Fruit fly (Drosophila melanogaster) whole organism, embryonic: Measurements from ENCODE around the gene CG13924.

Experiments used
- Awh ChIP-seq: fragments of 200-800 bp; sonication (Bioruptor generic); IDR thresholded peaks from 2 replicates; pipeline ENCODE4, ENCODE4 v1.3.6; 2022; ENCODE audit warnings: missing biosample characterization, missing genetic modification characterization
- CG10267 ChIP-seq: fragments of 200-800 bp; sonication (Bioruptor generic); optimal IDR thresholded peaks from 2 replicates; lab custom pipeline; 2018; ENCODE audit warnings: missing biosample characterization, mild to moderate bottlenecking, missing genetic modification characterization, moderate library complexity
- CG12769 ChIP-seq: fragments of 200-800 bp; sonication (Bioruptor generic); optimal IDR thresholded peaks from 2 replicates; lab custom pipeline; 2019; ENCODE audit warnings: missing biosample characterization, mild to moderate bottlenecking, missing genetic modification characterization, moderate library complexity
- CG1603 ChIP-seq: fragments of 200-800 bp; sonication (Bioruptor generic); optimal IDR thresholded peaks from 2 replicates; lab custom pipeline; 2019; ENCODE audit warnings: missing biosample characterization, mild to moderate bottlenecking, missing genetic modification characterization, moderate library complexity
- CG2199 ChIP-seq: fragments of 200-800 bp; sonication (Bioruptor generic); IDR thresholded peaks from 3 replicates; pipeline ENCODE4 v1.3.6; 2022; ENCODE audit warnings: missing biosample characterization, missing genetic modification characterization
- CG2889 ChIP-seq: fragments of 200-800 bp; sonication (Bioruptor generic); IDR thresholded peaks from 3 replicates; pipeline ENCODE4 v1.3.6; 2022; ENCODE audit warnings: missing biosample characterization, missing genetic modification characterization
- CG32767 ChIP-seq: fragments of 200-800 bp; sonication (Bioruptor generic); IDR thresholded peaks from 2 replicates; pipeline ENCODE4 v1.3.6; 2022; ENCODE audit warnings: missing biosample characterization, missing genetic modification characterization
- CG34224 ChIP-seq: fragments of 200-800 bp; sonication (Bioruptor generic); IDR thresholded peaks from 3 replicates; pipeline ENCODE4 v1.3.6; 2022; ENCODE audit warnings: missing biosample characterization, missing genetic modification characterization; ENCODE audit not compliant: partially characterized antibody
- CG3838 ChIP-seq: fragments of 200-800 bp; sonication (Bioruptor generic); optimal IDR thresholded peaks from 3 replicates; lab custom pipeline; 2016; ENCODE audit warnings: missing biosample characterization, missing genetic modification characterization
- CG42726 ChIP-seq: fragments of 200-800 bp; sonication (Bioruptor generic); IDR thresholded peaks from 2 replicates; pipeline ENCODE4 v1.3.6; 2022; ENCODE audit warnings: missing biosample characterization, missing genetic modification characterization; ENCODE audit not compliant: partially characterized antibody
- CG4617 ChIP-seq: fragments of 200-800 bp; sonication (Bioruptor generic); optimal IDR thresholded peaks from 3 replicates; lab custom pipeline; 2016; ENCODE audit warnings: missing biosample characterization, missing genetic modification characterization, borderline replicate concordance
- CG6791 ChIP-seq: fragments of 200-800 bp; sonication (Bioruptor generic); IDR thresholded peaks from 3 replicates; pipeline ENCODE4 v1.3.6; 2022; ENCODE audit warnings: missing biosample characterization, missing genetic modification characterization; ENCODE audit not compliant: partially characterized antibody
- CG8290 ChIP-seq, 3 experiments: fragments of 200-800 bp; sonication (Bioruptor generic); optimal IDR thresholded peaks; 2 replicates each; lab custom pipeline; 2016 to 2019; ENCODE audit warnings: missing biosample characterization in 3 of 3, missing genetic modification characterization in 3 of 3, mild to moderate bottlenecking in 2 of 3, moderate library complexity in 1 of 3
- Deaf1 ChIP-seq: fragments of 200-800 bp; optimal IDR thresholded peaks from 3 replicates; lab custom pipeline; 2019; ENCODE audit warnings: missing biosample characterization, mild to moderate bottlenecking, missing genetic modification characterization, moderate library complexity
- Doc3 ChIP-seq: fragments of 200-800 bp; sonication (Bioruptor generic); IDR thresholded peaks from 3 replicates; pipeline ENCODE4 v1.3.6; 2022; ENCODE audit warnings: missing biosample characterization, missing genetic modification characterization; ENCODE audit not compliant: partially characterized antibody
- Drgx ChIP-seq: fragments of 200-800 bp; sonication (Bioruptor generic); IDR thresholded peaks from 2 replicates; pipeline ENCODE4 v1.3.6; 2022; ENCODE audit warnings: missing biosample characterization, missing genetic modification characterization
- Lhr ChIP-seq: fragments of 200-800 bp; sonication (Bioruptor generic); optimal IDR thresholded peaks from 3 replicates; lab custom pipeline; 2017; ENCODE audit warnings: mild to moderate bottlenecking, missing biosample characterization, missing genetic modification reagents, missing genetic modification characterization
- MTF-1 ChIP-seq: fragments of 200-800 bp; sonication (Bioruptor generic); optimal IDR thresholded peaks from 2 replicates; lab custom pipeline; 2018; ENCODE audit warnings: missing biosample characterization, mild to moderate bottlenecking, missing genetic modification characterization, borderline replicate concordance
- Max ChIP-seq: fragments of 200-800 bp; sonication (Bioruptor generic); optimal IDR thresholded peaks from 2 replicates; lab custom pipeline; 2016; ENCODE audit warnings: missing biosample characterization, mild to moderate bottlenecking, missing genetic modification characterization
- Med ChIP-seq: fragments of 200-800 bp; sonication (Bioruptor generic); peaks from one replicate; lab custom pipeline; 2016; ENCODE audit warnings: missing biosample characterization, missing genetic modification characterization, mild to moderate bottlenecking, inconsistent platforms, moderate library complexity
- Opbp ChIP-seq: fragments of 200-800 bp; sonication (Bioruptor generic); IDR thresholded peaks from 3 replicates; pipeline ENCODE4 v1.3.6; 2022; ENCODE audit warnings: missing biosample characterization, missing genetic modification characterization; ENCODE audit not compliant: partially characterized antibody
- Scr ChIP-seq: fragments of 200-800 bp; sonication (Bioruptor generic); IDR thresholded peaks from 2 replicates; pipeline ENCODE4 v1.3.6; 2022; ENCODE audit warnings: missing biosample characterization, missing genetic modification characterization; ENCODE audit not compliant: partially characterized antibody
- Sox102F ChIP-seq: fragments of 200-800 bp; sonication (Bioruptor generic); optimal IDR thresholded peaks from 2 replicates; lab custom pipeline; 2018; ENCODE audit warnings: missing biosample characterization, mild to moderate bottlenecking, missing genetic modification characterization, moderate library complexity
- Trl ChIP-seq, 3 experiments: fragments of >200 bp in 2 of 3; fragments of 200-800 bp in 1 of 3; sonication (Bioruptor generic) in 1 of 3; optimal IDR thresholded peaks; 2 replicates in 1 of 3; 3 replicates in 2 of 3; lab custom pipeline; 2016 to 2017; ENCODE audit warnings: missing biosample characterization in 1 of 3, missing genetic modification characterization in 1 of 3
- abd-A ChIP-seq: fragments of 200-800 bp; sonication (Bioruptor generic); optimal IDR thresholded peaks from 3 replicates; lab custom pipeline; 2019; ENCODE audit warnings: missing biosample characterization, mild to moderate bottlenecking, missing genetic modification characterization, moderate library complexity
- ato ChIP-seq: fragments of 200-800 bp; sonication (Bioruptor generic); IDR thresholded peaks from 2 replicates; pipeline ENCODE4 v1.3.6; 2022; ENCODE audit warnings: missing biosample characterization, missing genetic modification characterization; ENCODE audit not compliant: partially characterized antibody
- bbx ChIP-seq: fragments of 200-800 bp; sonication (Bioruptor generic); IDR thresholded peaks from 2 replicates; pipeline ENCODE4 v1.3.6; 2022; ENCODE audit warnings: missing biosample characterization, missing genetic modification characterization; ENCODE audit not compliant: partially characterized antibody
- cg ChIP-seq: fragments of 200-800 bp; sonication (Bioruptor generic); optimal IDR thresholded peaks from 3 replicates; lab custom pipeline; 2019; ENCODE audit warnings: missing biosample characterization, mild to moderate bottlenecking, missing genetic modification characterization, moderate library complexity
- chinmo ChIP-seq: fragments of 200-800 bp; sonication (Bioruptor generic); IDR thresholded peaks from 4 replicates; pipeline ENCODE4 v1.3.6; 2022; ENCODE audit warnings: missing biosample characterization, missing genetic modification characterization; ENCODE audit not compliant: partially characterized antibody
- ci ChIP-seq: fragments of 200-800 bp; sonication (Bioruptor generic); IDR thresholded peaks from 3 replicates; pipeline ENCODE4 v1.3.6; 2022; ENCODE audit warnings: missing biosample characterization, missing genetic modification characterization
- en ChIP-seq: fragments of 200-800 bp; sonication (Bioruptor generic); optimal IDR thresholded peaks from 2 replicates; lab custom pipeline; 2016; ENCODE audit warnings: missing biosample characterization, missing genetic modification characterization
- kni ChIP-seq: fragments of 200-800 bp; sonication (Bioruptor generic); optimal IDR thresholded peaks from 3 replicates; lab custom pipeline; 2017; ENCODE audit warnings: mild to moderate bottlenecking, missing biosample characterization, missing genetic modification reagents, missing genetic modification characterization
- knrl ChIP-seq: fragments of 200-800 bp; sonication (Bioruptor generic); IDR thresholded peaks from 3 replicates; pipeline ENCODE4 v1.3.6; 2022; ENCODE audit warnings: missing biosample characterization, missing genetic modification characterization; ENCODE audit not compliant: partially characterized antibody
- nom ChIP-seq: fragments of 200-800 bp; sonication (Bioruptor generic); optimal IDR thresholded peaks from 2 replicates; lab custom pipeline; 2017; ENCODE audit warnings: missing biosample characterization, missing genetic modification characterization, mild to moderate bottlenecking, moderate library complexity, missing genetic modification reagents
- oc ChIP-seq: fragments of 200-800 bp; sonication (Bioruptor generic); optimal IDR thresholded peaks from 2 replicates; lab custom pipeline; 2018; ENCODE audit warnings: missing biosample characterization, mild to moderate bottlenecking, missing genetic modification characterization, moderate library complexity
- pan ChIP-seq, 4 experiments: fragments of >200 bp in 3 of 4; fragments of 200-800 bp in 1 of 4; sonication (Bioruptor generic) in 1 of 4; optimal IDR thresholded peaks in 3 of 4; IDR thresholded peaks in 1 of 4; 2 replicates each; pipeline versions ENCODE4 v1.3.6 to Lab custom; 2017 to 2022; ENCODE audit warnings: missing biosample characterization in 2 of 4, missing genetic modification characterization in 2 of 4, mixed read lengths in 1 of 4
- pzg ChIP-seq: fragments of 200-800 bp; sonication (Bioruptor generic); optimal IDR thresholded peaks from 3 replicates; lab custom pipeline; 2018; ENCODE audit warnings: missing biosample characterization, mild to moderate bottlenecking, missing genetic modification characterization, moderate library complexity
- ranshi ChIP-seq: fragments of 200-800 bp; sonication (Bioruptor generic); IDR thresholded peaks from 2 replicates; pipeline ENCODE4 v1.3.6; 2022; ENCODE audit warnings: missing biosample characterization, missing genetic modification characterization
- rib ChIP-seq: fragments of 200-800 bp; sonication (Bioruptor generic); IDR thresholded peaks from 2 replicates; pipeline ENCODE4 v1.3.6; 2022; ENCODE audit warnings: missing biosample characterization, missing genetic modification characterization
- sens ChIP-seq: fragments of 200-800 bp; sonication (Bioruptor generic); peaks from one replicate; lab custom pipeline; 2016; ENCODE audit warnings: missing biosample characterization, missing genetic modification characterization
- tup ChIP-seq: fragments of 200-800 bp; sonication (Bioruptor generic); optimal IDR thresholded peaks from 2 replicates; lab custom pipeline; 2016; ENCODE audit warnings: missing biosample characterization, mild to moderate bottlenecking, missing genetic modification characterization, moderate library complexity
- usp ChIP-seq: fragments of >200 bp; optimal IDR thresholded peaks from 2 replicates; lab custom pipeline; 2017; ENCODE audit warnings: missing biosample characterization, missing genetic modification characterization
- vvl ChIP-seq: fragments of 200-800 bp; sonication (Bioruptor generic); IDR thresholded peaks from 2 replicates; pipeline ENCODE4 v1.3.6; 2022; ENCODE audit warnings: missing biosample characterization, missing genetic modification characterization
- zen2 ChIP-seq: fragments of 200-800 bp; sonication (Bioruptor generic); IDR thresholded peaks from 3 replicates; pipeline ENCODE4 v1.3.6; 2022; ENCODE audit warnings: missing biosample characterization, missing genetic modification characterization; ENCODE audit not compliant: partially characterized antibody

Gene CG13924

DNA sequence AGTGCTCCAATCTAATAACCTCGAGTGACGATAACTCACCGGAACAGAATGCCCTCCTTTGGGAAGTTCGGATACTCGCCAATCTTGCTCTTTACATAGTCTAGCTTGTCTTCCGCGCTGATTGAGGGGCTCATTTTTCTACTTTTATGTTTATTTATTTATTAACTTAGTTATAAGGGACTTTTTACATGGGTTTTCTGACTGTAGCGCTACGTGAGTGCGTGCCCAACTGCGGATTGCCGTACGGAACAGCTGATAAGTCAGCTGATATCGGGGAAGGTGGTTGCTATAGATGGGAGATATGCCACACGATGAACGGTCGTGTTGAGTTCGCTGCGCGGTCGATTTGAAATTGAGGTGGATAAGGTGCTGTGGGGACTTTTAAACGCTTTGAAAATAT is 14.8 kb downstream of the CG13924 start, which contains the start of gene Aprt (continued):
- TF ChIP-seq CG8290 (GFP tag; optimal IDR thresholded peaks at IDR 0.05; lab: Kevin White, UChicago) = no peak
- peak in 1 of 2 experiments; percentile 42 for TF ChIP-seq CG8290 (tag; optimal IDR thresholded peaks at IDR 0.05; lab: Kevin White, UChicago)
- no peak for TF ChIP-seq CG4617
- no peak for TF ChIP-seq kni (GFP tag; lab: Kevin White, UChicago)
- peak; percentile 63; the same call in 1 of the 4 replicates for TF ChIP-seq chinmo
- peak; percentile 63 for TF ChIP-seq ato (GFP tag; lab: Robert Waterston, UW)
- TF ChIP-seq knrl = peak; percentile 67; the same call in 2 of the 3 replicates
- peak; percentile 47 for TF ChIP-seq CG1603 (tag; lab: Kevin White, UChicago)
- peak; percentile 11 for TF ChIP-seq Deaf1
- peak; percentile 73 for TF ChIP-seq Doc3
- TF ChIP-seq Opbp (GFP tag; lab: Robert Waterston, UW) = peak; percentile 86
- peak; percentile 25 for TF ChIP-seq Med (GFP tag; lab: Kevin White, UChicago)
- no peak for TF ChIP-seq usp (GFP tag; lab: Kevin White, UChicago)
- no peak for TF ChIP-seq CG2889
- no peak for TF ChIP-seq CG32767
- no peak for TF ChIP-seq en (GFP tag; lab: Kevin White, UChicago)
- peak; percentile 76 for TF ChIP-seq Scr (GFP tag; lab: Robert Waterston, UW)
- TF ChIP-seq CG10267 = peak; percentile 34
- TF ChIP-seq pzg (GFP tag; lab: Kevin White, UChicago) = peak; percentile 76
- peak; percentile 8 for TF ChIP-seq Max (GFP tag; lab: Kevin White, UChicago)
- TF ChIP-seq, all 482 proteins: peak for 70

DNA sequence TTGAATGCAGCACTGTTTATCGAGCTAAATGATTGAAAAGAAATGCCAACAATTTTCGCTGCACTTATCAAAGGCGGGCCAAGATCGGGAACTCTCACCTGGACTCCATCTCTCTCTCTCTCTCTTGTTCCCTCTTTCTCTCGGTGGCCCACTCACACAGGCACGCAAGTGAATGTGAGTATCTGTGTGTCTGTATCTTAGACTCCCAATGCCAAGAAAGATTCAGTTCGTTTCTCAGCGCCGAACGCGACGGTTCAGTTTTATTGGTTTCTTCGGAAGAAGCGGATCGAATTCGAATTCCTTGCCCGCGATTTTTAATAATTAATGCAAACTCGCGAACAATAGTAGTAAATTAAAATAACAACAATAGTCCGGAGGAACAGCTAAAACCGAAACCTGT is 15.6 kb downstream of the CG13924 start, which contains the start of gene Tmhs:
TSS of gene Tmhs (plus strand) at position 222 of the 400 bp plus-strand sequence.
- TF ChIP-seq chinmo (peak; percentile 68; the same call in 1 of the 4 replicates), CG8290 (GFP tag; optimal IDR thresholded peaks at IDR 0.05; lab: Kevin White, UChicago) (no peak), CG8290 (tag; optimal IDR thresholded peaks at IDR 0.05; lab: Kevin White, UChicago) (peak in 1 of 2 experiments; percentile 20), bbx (GFP tag; lab: Robert Waterston, UW) (peak; percentile 52), Trl (optimal IDR thresholded peaks at IDR 0.05; lab: Kevin White, UChicago) (peak; percentile 59 to 91), Trl (GFP tag; optimal IDR thresholded peaks at IDR 0.05; lab: Kevin White, UChicago) (no peak), CG12769 (tag; lab: Kevin White, UChicago) (peak; percentile 90), ci (GFP tag; lab: Robert Waterston, UW) (peak; percentile 65; the same call in 2 of the 3 replicates), nom (GFP tag; lab: Kevin White, UChicago) (peak; percentile 9), CG3838 (GFP tag; lab: Kevin White, UChicago) (no peak), Lhr (GFP tag; lab: Kevin White, UChicago) (no peak), oc (peak; percentile 24), abd-A (tag; lab: Kevin White, UChicago) (peak; percentile 39), rib (GFP tag; lab: Robert Waterston, UW) (peak; percentile 65; the same call in 1 of the 2 replicates), CG34224 (peak; percentile 33; the same call in 2 of the 3 replicates), Sox102F (GFP tag; lab: Kevin White, UChicago) (no peak), Deaf1 (peak; percentile 68), MTF-1 (GFP tag; lab: Kevin White, UChicago) (peak; percentile 19), cg (GFP tag; lab: Kevin White, UChicago) (peak; percentile 88), vvl (GFP tag; lab: Robert Waterston, UW) (peak; percentile 72), CG42726 (GFP tag; lab: Robert Waterston, UW) (peak; percentile 14; the same call in 1 of the 2 replicates), tup (GFP tag; lab: Kevin White, UChicago) (no peak), Drgx (GFP tag; lab: Robert Waterston, UW) (0 out of 2 replicates have a peak, but pooled peaks have one; percentile 14), Med (GFP tag; lab: Kevin White, UChicago) (peak; percentile 43), CG2199 (GFP tag; lab: Robert Waterston, UW) (peak; percentile 61; the same call in 1 of the 3 replicates), ranshi (GFP tag; lab: Robert Waterston, UW) (0 out of 2 replicates have a peak, but pooled peaks have one; percentile 18), CG6791 (GFP tag; lab: Robert Waterston, UW) (peak; percentile 10; the same call in 1 of the 3 replicates), zen2 (peak; percentile 48; the same call in 1 of the 3 replicates), sens (GFP tag; lab: Kevin White, UChicago) (peak; percentile 56), pan (optimal IDR thresholded peaks at IDR 0.05; lab: Kevin White, UChicago) (no peak), pan (GFP tag; optimal IDR thresholded peaks at IDR 0.05 in 1 of 2, IDR thresholded peaks at IDR 0.05 in 1 of 2) (peak in 1 of 2 experiments; percentile 28), Awh (0 out of 2 replicates have a peak, but pooled peaks have one; percentile 36), usp (GFP tag; lab: Kevin White, UChicago) (no peak)
